Fruit fly (Drosophila melanogaster) whole organism, wandering third instar larva: ENCODE data around the gene WASp.

ENCODE experiments used
- Abd-B ChIP-seq: fragments of >200 bp; optimal IDR thresholded peaks from 2 replicates; lab custom pipeline; 2017; ENCODE audit warnings: missing biosample characterization, missing genetic modification characterization
- Dfd ChIP-seq: fragments of >200 bp; optimal IDR thresholded peaks from 2 replicates; lab custom pipeline; 2017; ENCODE audit warnings: missing biosample characterization, missing genetic modification characterization
- Hr83 ChIP-seq: fragments of 200-300 bp; sonication (Bioruptor generic); optimal IDR thresholded peaks from 2 replicates; lab custom pipeline; 2016; ENCODE audit warnings: missing biosample characterization, mild to moderate bottlenecking, missing genetic modification characterization, moderate library complexity; ENCODE audit not compliant: poor library complexity, severe bottlenecking
- Myc ChIP-seq: fragments of >200 bp; optimal IDR thresholded peaks from 2 replicates; lab custom pipeline; 2017
- OdsH ChIP-seq: fragments of 200-800 bp; sonication (Bioruptor generic); optimal IDR thresholded peaks from 2 replicates; lab custom pipeline; 2016; ENCODE audit warnings: missing biosample characterization, mild to moderate bottlenecking, missing genetic modification characterization
- brk ChIP-seq: fragments of 200-800 bp; sonication (Bioruptor generic); optimal IDR thresholded peaks from 2 replicates; lab custom pipeline; 2016; ENCODE audit warnings: missing biosample characterization, mild to moderate bottlenecking, missing genetic modification characterization
- dl ChIP-seq, 2 experiments: fragments of 175-275, 200-275 bp in 1 of 2; fragments of 200-275 bp in 1 of 2; sonication (Bioruptor generic); optimal IDR thresholded peaks; lab custom pipeline; 2018; ENCODE audit warnings: mild to moderate bottlenecking in 2 of 2, missing biosample characterization in 2 of 2, missing genetic modification characterization in 2 of 2, moderate library complexity in 2 of 2; ENCODE audit not compliant: partially characterized antibody in 2 of 2, insufficient read depth in 1 of 2
- ey ChIP-seq: fragments of 200-800 bp; sonication (Bioruptor generic); optimal IDR thresholded peaks from 2 replicates; lab custom pipeline; 2016; ENCODE audit warnings: missing biosample characterization, missing genetic modification characterization
- lola ChIP-seq: fragments of >200 bp; optimal IDR thresholded peaks from 2 replicates; lab custom pipeline; 2017; ENCODE audit warnings: missing biosample characterization, missing genetic modification characterization
- pan ChIP-seq: fragments of >200 bp; optimal IDR thresholded peaks from 2 replicates; lab custom pipeline; 2017
- rgr ChIP-seq: fragments of 200-800 bp; sonication (Bioruptor generic); optimal IDR thresholded peaks from 3 replicates; lab custom pipeline; 2016; ENCODE audit warnings: missing biosample characterization, mild to moderate bottlenecking, missing genetic modification characterization
- tai ChIP-seq: sonication (Bioruptor generic); optimal IDR thresholded peaks from 2 replicates; lab custom pipeline; 2016; ENCODE audit warnings: missing biosample characterization, missing genetic modification characterization
- usp ChIP-seq: fragments of >200 bp; optimal IDR thresholded peaks from 2 replicates; lab custom pipeline; 2017; ENCODE audit warnings: missing biosample characterization, missing genetic modification characterization

DNA sequence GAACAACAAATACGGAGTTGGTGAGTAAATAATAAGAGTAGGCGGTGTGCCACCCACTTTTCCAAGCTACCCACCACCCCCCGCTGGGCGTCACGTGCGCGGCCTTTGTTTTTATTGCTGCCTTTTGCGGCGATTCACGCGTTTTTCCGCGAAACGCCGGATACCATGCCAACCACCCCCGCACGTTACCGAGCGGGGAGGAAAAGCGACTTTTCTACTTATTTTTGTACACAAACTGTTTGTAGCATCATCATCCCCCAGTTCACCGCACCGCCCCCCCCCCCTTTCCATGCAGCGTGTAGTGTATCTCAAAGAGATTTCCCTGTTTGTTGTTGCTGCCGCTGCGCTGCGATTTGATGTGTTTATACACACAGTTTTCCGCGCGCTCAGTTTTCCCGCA is 14.2 kb upstream of the WASp start:
- TF ChIP-seq Abd-B (GFP tag; lab: Kevin White, UChicago) (no peak), Dfd (GFP tag; lab: Kevin White, UChicago) (no peak), lola (GFP tag; lab: Kevin White, UChicago) (no peak), ey (GFP tag; lab: Kevin White, UChicago) (no peak), pan (lab: Kevin White, UChicago) (no peak), OdsH (GFP tag; lab: Kevin White, UChicago) (no peak), dl (GFP tag; optimal IDR thresholded peaks at IDR 0.05; lab: Kevin White, UChicago; ENCODE audit: insufficient read depth in 1 of 2, partially characterized antibody in 2 of 2) (no peak), usp (no peak), rgr (GFP tag; lab: Kevin White, UChicago) (no peak), brk (GFP tag; lab: Kevin White, UChicago) (no peak), Hr83 (GFP tag; lab: Kevin White, UChicago) (no peak), tai (GFP tag; lab: Kevin White, UChicago) (no peak), Myc (no peak)
